ENCODE assay signal across 5 worm cellular contexts in the genomic region with DNA sequence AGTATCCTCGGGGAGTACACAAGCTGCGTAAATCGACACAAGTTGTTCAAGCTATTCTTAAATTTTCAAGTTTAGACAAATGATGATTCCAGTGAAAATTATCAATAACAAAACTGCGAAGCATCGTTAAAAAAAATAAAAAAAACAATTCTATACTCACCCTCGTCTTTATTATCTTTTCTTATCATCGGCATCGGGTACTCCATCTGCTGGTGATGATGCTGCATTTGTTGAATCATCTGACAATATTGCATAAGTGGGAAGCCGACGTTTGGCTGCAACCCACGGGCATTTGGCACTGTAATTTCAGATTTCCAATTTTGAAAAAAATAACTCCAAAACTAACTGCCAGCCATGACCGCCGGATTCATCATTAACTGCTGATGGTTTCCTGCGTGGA.
TF ChIP-seq lines count a peak whose summit lies in the region.

No protein-coding gene starts in this region.

TF ChIP-seq in whole organism, L1 larva, 84 proteins besides CTCF, POLR2A, EP300 and RAD21:
- TF ChIP-seq sptf-1 (tag; optimal IDR thresholded peaks at IDR 0.05; lab: Kevin White, UChicago) (no peak), mep-1 (tag; optimal IDR thresholded peaks at IDR 0.05; lab: Kevin White, UChicago) (no peak), hpl-2 (GFP tag; optimal IDR thresholded peaks at IDR 0.05; lab: Kevin White, UChicago) (no peak), F16B12.6 (tag; optimal IDR thresholded peaks at IDR 0.05; lab: Kevin White, UChicago) (no peak), nhr-77 (tag; optimal IDR thresholded peaks at IDR 0.05; lab: Kevin White, UChicago) (no peak), elt-2 (tag; optimal IDR thresholded peaks at IDR 0.05; lab: Kevin White, UChicago) (peak; percentile 26), C04F5.9 (tag; optimal IDR thresholded peaks at IDR 0.05; lab: Kevin White, UChicago) (no peak), dpl-1 (GFP tag; optimal IDR thresholded peaks at IDR 0.05; lab: Kevin White, UChicago) (no peak)

TF ChIP-seq in whole organism, L2 larva, 48 proteins besides CTCF, POLR2A, EP300 and RAD21:
- TF ChIP-seq blmp-1 (tag; optimal IDR thresholded peaks at IDR 0.05; lab: Kevin White, UChicago; ENCODE audit: insufficient read depth) (no peak), nhr-129 (tag; optimal IDR thresholded peaks at IDR 0.05; lab: Kevin White, UChicago) (no peak), fos-1 (tag; optimal IDR thresholded peaks at IDR 0.05; lab: Kevin White, UChicago) (peak; percentile 59)

TF ChIP-seq in whole organism, L3 larva, 47 proteins besides CTCF, POLR2A, EP300 and RAD21:
- TF ChIP-seq pha-4 (tag; optimal IDR thresholded peaks at IDR 0.05; lab: Kevin White, UChicago) = no peak
- TF ChIP-seq hmg-11 (tag; optimal IDR thresholded peaks at IDR 0.05; lab: Kevin White, UChicago) = no peak
- TF ChIP-seq pqm-1 (tag; optimal IDR thresholded peaks at IDR 0.05; lab: Kevin White, UChicago) = peak; percentile 22
- TF ChIP-seq nhr-28 (tag; optimal IDR thresholded peaks at IDR 0.05; lab: Kevin White, UChicago) = no peak
- TF ChIP-seq elt-3 (tag; optimal IDR thresholded peaks at IDR 0.05; lab: Kevin White, UChicago) = no peak
- TF ChIP-seq ztf-11 (tag; optimal IDR thresholded peaks at IDR 0.05; lab: Kevin White, UChicago) = no peak
- no peak for TF ChIP-seq snpc-4 (tag; optimal IDR thresholded peaks at IDR 0.05; lab: Kevin White, UChicago)
- TF ChIP-seq elt-2 (tag; optimal IDR thresholded peaks at IDR 0.05; lab: Kevin White, UChicago) = peak; percentile 59
- no peak for TF ChIP-seq unc-39 (tag; optimal IDR thresholded peaks at IDR 0.05; lab: Kevin White, UChicago)
- TF ChIP-seq nfya-1 (tag; optimal IDR thresholded peaks at IDR 0.05; lab: Kevin White, UChicago; ENCODE audit: insufficient read depth) = no peak
- TF ChIP-seq nhr-43 (tag; optimal IDR thresholded peaks at IDR 0.05; lab: Kevin White, UChicago; ENCODE audit: poor library complexity, severe bottlenecking) = no peak

TF ChIP-seq in whole organism, L4 larva, 104 proteins besides CTCF, POLR2A, EP300 and RAD21:
- no peak for TF ChIP-seq saeg-2 (GFP tag; IDR thresholded peaks at IDR 0.05; lab: Robert Waterston, UW)
- peak; percentile 31 for TF ChIP-seq nhr-28 (tag; optimal IDR thresholded peaks at IDR 0.05; lab: Kevin White, UChicago)
- no peak for TF ChIP-seq nhr-11 (tag; optimal IDR thresholded peaks at IDR 0.05; lab: Kevin White, UChicago)
- TF ChIP-seq F49E8.2 (tag; optimal IDR thresholded peaks at IDR 0.05; lab: Kevin White, UChicago; ENCODE audit: borderline replicate concordance) = no peak
- peak; percentile 13 for TF ChIP-seq dve-1 (tag; optimal IDR thresholded peaks at IDR 0.05; lab: Kevin White, UChicago; ENCODE audit: insufficient read depth)
- peak; percentile 41 for TF ChIP-seq hlh-30 (tag; optimal IDR thresholded peaks at IDR 0.05; lab: Kevin White, UChicago; ENCODE audit: insufficient read depth)
- peak; percentile 6 for TF ChIP-seq pqm-1 (tag; optimal IDR thresholded peaks at IDR 0.05; lab: Kevin White, UChicago)
- no peak for TF ChIP-seq aly-2 (tag; optimal IDR thresholded peaks at IDR 0.05; lab: Kevin White, UChicago)
- TF ChIP-seq nhr-48 (tag; optimal IDR thresholded peaks at IDR 0.05; lab: Kevin White, UChicago) = no peak
- TF ChIP-seq cey-2 (tag; optimal IDR thresholded peaks at IDR 0.05; lab: Kevin White, UChicago; ENCODE audit: borderline replicate concordance, insufficient read depth) = no peak
- no peak for TF ChIP-seq daf-16 (GFP tag; optimal IDR thresholded peaks at IDR 0.05; lab: Kevin White, UChicago)
- TF ChIP-seq daf-16 (tag; optimal IDR thresholded peaks at IDR 0.05; lab: Kevin White, UChicago) = peak; percentile 59
- no peak for TF ChIP-seq zip-11 (GFP tag; IDR thresholded peaks at IDR 0.05; lab: Robert Waterston, UW)

TF ChIP-seq in whole organism, young adult, 124 proteins besides CTCF, POLR2A, EP300 and RAD21:
- TF ChIP-seq nhr-80 (tag; optimal IDR thresholded peaks at IDR 0.05; lab: Kevin White, UChicago) (peak; percentile 10), F55B11.4 (tag; optimal IDR thresholded peaks at IDR 0.05; lab: Kevin White, UChicago; ENCODE audit: borderline replicate concordance, insufficient read depth) (no peak)
TF ChIP-seq in whole organism, young adult: peak in this region for 1.
